Fruit fly (Drosophila melanogaster): ENCODE data around the gene stai.

The stai gene

dm6 chr2L:6078757-6079351 is 21.3 kb upstream of the stai start (continued):
- TF ChIP-seq Meics (GFP tag; optimal IDR thresholded peaks at IDR 0.05) (no peak), Xbp1 (GFP tag; optimal IDR thresholded peaks at IDR 0.05) (peak; percentile 14), H2.0 (GFP tag; IDR thresholded peaks at IDR 0.05) (no peak), psq (GFP tag; optimal IDR thresholded peaks at IDR 0.05) (no peak), CG7928 (GFP tag; optimal IDR thresholded peaks at IDR 0.05) (no peak), CG6272 (GFP tag; IDR thresholded peaks at IDR 0.05) (no peak), CG17328 (GFP tag; IDR thresholded peaks at IDR 0.05) (no peak), BEAF-32 (GFP tag; optimal IDR thresholded peaks at IDR 0.05) (no peak), HLH4C (GFP tag; IDR thresholded peaks at IDR 0.05; ENCODE audit: partially characterized antibody) (no peak), Scr (GFP tag; IDR thresholded peaks at IDR 0.05; ENCODE audit: partially characterized antibody) (0 out of 2 replicates have a peak, but pooled peaks have one; percentile 27), CG2199 (GFP tag; IDR thresholded peaks at IDR 0.05) (peak; percentile 88), CG2116 (GFP tag; optimal IDR thresholded peaks at IDR 0.05) (no peak), sr (GFP tag; IDR thresholded peaks at IDR 0.05) (no peak), Aef1 (GFP tag; IDR thresholded peaks at IDR 0.05) (no peak), Abd-B (GFP tag; optimal IDR thresholded peaks at IDR 0.05) (no peak), CHES-1-like (GFP tag; optimal IDR thresholded peaks at IDR 0.05) (no peak), CG9797 (GFP tag; optimal IDR thresholded peaks at IDR 0.05) (no peak), toy (GFP tag; IDR thresholded peaks at IDR 0.05) (no peak), az2 (GFP tag; optimal IDR thresholded peaks at IDR 0.05) (no peak), CG9932 (GFP tag; IDR thresholded peaks at IDR 0.05) (no peak), exex (tag; optimal IDR thresholded peaks at IDR 0.05) (no peak), Fer2 (tag; optimal IDR thresholded peaks at IDR 0.05) (no peak), trh (GFP tag; optimal IDR thresholded peaks at IDR 0.05) (no peak), pros (GFP tag; optimal IDR thresholded peaks at IDR 0.05) (peak; percentile 95), chinmo (GFP tag; IDR thresholded peaks at IDR 0.05; ENCODE audit: partially characterized antibody) (0 out of 4 replicates have a peak, but pooled peaks have one; percentile 23), wor (GFP tag; IDR thresholded peaks at IDR 0.05) (no peak), CG13287 (GFP tag; IDR thresholded peaks at IDR 0.05; ENCODE audit: partially characterized antibody) (no peak), lab (GFP tag; optimal IDR thresholded peaks at IDR 0.05) (no peak), stc (GFP tag; IDR thresholded peaks at IDR 0.05) (no peak), CG7963 (GFP tag; IDR thresholded peaks at IDR 0.05; ENCODE audit: partially characterized antibody) (no peak), ro (GFP tag; IDR thresholded peaks at IDR 0.05) (no peak), Side (GFP tag; optimal IDR thresholded peaks at IDR 0.05) (no peak), BtbVII (GFP tag; optimal IDR thresholded peaks at IDR 0.05) (no peak), fru (optimal IDR thresholded peaks at IDR 0.05) (peak; percentile 27), usp (GFP tag; optimal IDR thresholded peaks at IDR 0.05) (peak; percentile 34), CG2202 (tag; optimal IDR thresholded peaks at IDR 0.05) (no peak), E2f1 (GFP tag; IDR thresholded peaks at IDR 0.05) (no peak), CG12744 (GFP tag; optimal IDR thresholded peaks at IDR 0.05) (no peak), Hr78 (GFP tag; optimal IDR thresholded peaks at IDR 0.05) (peak in 1 of 2 experiments; percentile 34), HLHmδ (GFP tag; optimal IDR thresholded peaks at IDR 0.05) (peak; percentile 90), seq (GFP tag; IDR thresholded peaks at IDR 0.05) (no peak), tup (GFP tag; optimal IDR thresholded peaks at IDR 0.05) (no peak), Ada2b (GFP tag; IDR thresholded peaks at IDR 0.05) (no peak), Dref (GFP tag; IDR thresholded peaks at IDR 0.05) (no peak), prd (optimal IDR thresholded peaks at IDR 0.05) (no peak), prd (GFP tag; IDR thresholded peaks at IDR 0.05) (peak; percentile 18; the same call in 1 of the 3 replicates), slbo (GFP tag; IDR thresholded peaks at IDR 0.05) (no peak), nmo (GFP tag; optimal IDR thresholded peaks at IDR 0.05) (peak; percentile 51), MESR4 (GFP tag; optimal IDR thresholded peaks at IDR 0.05) (no peak), Atf6 (GFP tag; IDR thresholded peaks at IDR 0.05) (no peak), HmgD (GFP tag; optimal IDR thresholded peaks at IDR 0.05) (peak; percentile 58)

Data from whole organism, embryonic.